Fruit fly (Drosophila melanogaster): ENCODE measurements around the gene Ugt35B1.

DNA sequence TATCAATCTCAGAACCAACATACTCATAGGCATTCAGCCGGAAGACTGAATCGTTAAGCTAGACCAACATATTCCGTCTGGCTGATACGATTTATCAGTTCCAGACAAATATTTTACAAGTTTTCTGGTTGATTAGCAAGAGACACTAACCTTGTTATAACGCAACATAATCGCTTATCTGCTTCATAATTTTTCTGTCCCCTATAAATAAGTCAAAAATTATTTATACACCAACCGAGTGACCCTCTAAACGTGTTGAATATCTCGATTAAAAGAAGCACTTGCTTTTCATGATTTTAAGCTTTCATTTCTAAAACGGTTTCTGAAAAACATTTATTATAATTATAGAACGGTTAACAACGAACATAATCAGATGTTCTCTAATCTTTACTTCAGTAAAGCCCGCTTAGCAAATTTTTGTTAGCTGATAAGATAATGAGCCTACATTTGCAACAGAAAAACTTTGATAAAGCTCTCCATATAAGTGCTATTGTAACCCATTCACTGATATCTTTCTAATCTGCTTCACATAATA, 2.0 kb downstream of the Ugt35B1 start, which contains the start of gene Ugt35E2:
- TF ChIP-seq ttk (optimal IDR thresholded peaks at IDR 0.05) = no peak
- no peak for TF ChIP-seq h (optimal IDR thresholded peaks at IDR 0.05)
- no peak for TF ChIP-seq insv (optimal IDR thresholded peaks at IDR 0.05)
